Fruit fly (Drosophila melanogaster): ENCODE results near the gene CG32301.

CG32301 gene

dm6 chr3L:2243846-2244528, at the start of gene CG32301:
CG32301 (plus strand) TSS chr3L:2244478.
- TF ChIP-seq bab1 (GFP tag; optimal IDR thresholded peaks at IDR 0.05) (peak; percentile 71), CG5204 (GFP tag; optimal IDR thresholded peaks at IDR 0.05) (no peak), toe (GFP tag; optimal IDR thresholded peaks at IDR 0.05) (no peak), CG33017 (tag; optimal IDR thresholded peaks at IDR 0.05) (no peak)

dm6 chr3L:2196713-2197112, 47.6 kb upstream of the CG32301 start, which contains the start of gene CG8960:
CG8960 (plus strand) TSS chr3L:2197013.
- TF ChIP-seq tj (GFP tag; optimal IDR thresholded peaks at IDR 0.05), result no peak
- no peak for TF ChIP-seq Mnt (GFP tag; optimal IDR thresholded peaks at IDR 0.05)
- no peak for TF ChIP-seq bab1 (GFP tag; optimal IDR thresholded peaks at IDR 0.05)
- no peak for TF ChIP-seq pad (GFP tag; optimal IDR thresholded peaks at IDR 0.05)
- TF ChIP-seq CG33017 (tag; optimal IDR thresholded peaks at IDR 0.05), result no peak
- TF ChIP-seq toe (GFP tag; optimal IDR thresholded peaks at IDR 0.05), result no peak
- TF ChIP-seq Hr96 (GFP tag; optimal IDR thresholded peaks at IDR 0.05), result no peak
- TF ChIP-seq CG7045 (GFP tag; optimal IDR thresholded peaks at IDR 0.05), result no peak
- TF ChIP-seq CG11617 (GFP tag; optimal IDR thresholded peaks at IDR 0.05), result no peak
- TF ChIP-seq CG7101 (tag; optimal IDR thresholded peaks at IDR 0.05), result no peak
- TF ChIP-seq cic (GFP tag; optimal IDR thresholded peaks at IDR 0.05), result no peak
- no peak for TF ChIP-seq Crg-1 (GFP tag; optimal IDR thresholded peaks at IDR 0.05)
- no peak for TF ChIP-seq Clk (GFP tag; optimal IDR thresholded peaks at IDR 0.05)
- TF ChIP-seq kay (GFP tag; ENCODE audit: borderline replicate concordance), result no peak
- no peak for TF ChIP-seq CG5204 (GFP tag; optimal IDR thresholded peaks at IDR 0.05)
- no peak for TF ChIP-seq CG12768 (GFP tag; optimal IDR thresholded peaks at IDR 0.05)
- TF ChIP-seq CG1620 (GFP tag; optimal IDR thresholded peaks at IDR 0.05), result no peak
- no peak for TF ChIP-seq CG14711 (tag; optimal IDR thresholded peaks at IDR 0.05)
- TF ChIP-seq cnc (optimal IDR thresholded peaks at IDR 0.05), result no peak
- TF ChIP-seq ovo (GFP tag; optimal IDR thresholded peaks at IDR 0.05), result no peak

DNA sequence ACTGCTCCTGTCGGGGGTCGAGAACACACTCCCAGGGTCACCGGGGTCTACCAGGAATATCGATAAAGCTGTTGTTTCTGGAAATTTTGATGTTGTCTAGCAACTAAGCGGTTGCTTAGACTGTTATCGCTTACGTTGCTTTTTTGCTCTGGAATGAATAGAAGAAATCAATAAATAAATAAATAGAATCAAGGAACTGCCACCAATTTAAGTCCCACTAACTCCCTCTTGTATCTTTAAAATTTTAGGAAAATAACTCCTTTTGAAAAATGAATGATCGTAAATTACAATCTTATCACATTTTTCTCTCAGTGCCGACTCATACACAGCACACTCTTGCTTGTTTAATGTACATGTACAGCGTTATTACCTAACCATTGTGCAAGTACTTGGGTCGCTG, 31.9 kb upstream of the CG32301 start, which contains the start of gene CG15878:
Gene CG15878, minus strand, starts transcription at position 101 of the 400 bp plus-strand sequence.
- TF ChIP-seq CG33017 (tag; optimal IDR thresholded peaks at IDR 0.05), result no peak
- no peak for TF ChIP-seq toe (GFP tag; optimal IDR thresholded peaks at IDR 0.05)
- TF ChIP-seq pad (GFP tag; optimal IDR thresholded peaks at IDR 0.05), result no peak
- no peak for TF ChIP-seq CG14711 (tag; optimal IDR thresholded peaks at IDR 0.05)
- TF ChIP-seq cnc (optimal IDR thresholded peaks at IDR 0.05), result no peak
- no peak for TF ChIP-seq Hr96 (GFP tag; optimal IDR thresholded peaks at IDR 0.05)
- no peak for TF ChIP-seq tj (GFP tag; optimal IDR thresholded peaks at IDR 0.05)
- TF ChIP-seq CG12768 (GFP tag; optimal IDR thresholded peaks at IDR 0.05), result no peak
- no peak for TF ChIP-seq Mnt (GFP tag; optimal IDR thresholded peaks at IDR 0.05)
- TF ChIP-seq CG1620 (GFP tag; optimal IDR thresholded peaks at IDR 0.05), result no peak
- TF ChIP-seq CG7101 (tag; optimal IDR thresholded peaks at IDR 0.05), result no peak
- no peak for TF ChIP-seq bab1 (GFP tag; optimal IDR thresholded peaks at IDR 0.05)
- no peak for TF ChIP-seq cic (GFP tag; optimal IDR thresholded peaks at IDR 0.05)
- no peak for TF ChIP-seq kay (GFP tag; ENCODE audit: borderline replicate concordance)
- no peak for TF ChIP-seq CG11617 (GFP tag; optimal IDR thresholded peaks at IDR 0.05)
- no peak for TF ChIP-seq CG5204 (GFP tag; optimal IDR thresholded peaks at IDR 0.05)
- no peak for TF ChIP-seq Crg-1 (GFP tag; optimal IDR thresholded peaks at IDR 0.05)
- TF ChIP-seq CG7045 (GFP tag; optimal IDR thresholded peaks at IDR 0.05), result no peak
- no peak for TF ChIP-seq ovo (GFP tag; optimal IDR thresholded peaks at IDR 0.05)

- TF ChIP-seq pad (GFP tag; optimal IDR thresholded peaks at IDR 0.05) (peak; percentile 97), toe (GFP tag; optimal IDR thresholded peaks at IDR 0.05) (no peak)
Observed at dm6 chr3L:2228367-2229171, 15.7 kb upstream of the CG32301 start.

- TF ChIP-seq CG14711 (tag; optimal IDR thresholded peaks at IDR 0.05), result no peak
- no peak for TF ChIP-seq CG12768 (GFP tag; optimal IDR thresholded peaks at IDR 0.05)
- no peak for TF ChIP-seq CG1620 (GFP tag; optimal IDR thresholded peaks at IDR 0.05)
- no peak for TF ChIP-seq kay (GFP tag; ENCODE audit: borderline replicate concordance)
- no peak for TF ChIP-seq CG5204 (GFP tag; optimal IDR thresholded peaks at IDR 0.05)
- TF ChIP-seq tj (GFP tag; optimal IDR thresholded peaks at IDR 0.05), result no peak
- no peak for TF ChIP-seq CG11617 (GFP tag; optimal IDR thresholded peaks at IDR 0.05)
- no peak for TF ChIP-seq cnc (optimal IDR thresholded peaks at IDR 0.05)
- no peak for TF ChIP-seq toe (GFP tag; optimal IDR thresholded peaks at IDR 0.05)
Observed at dm6 chr3L:2229172-2229696, 15.0 kb upstream of the CG32301 start, which contains the start of gene Oseg2. Oseg2 (plus strand) TSS chr3L:2229646.

DNA sequence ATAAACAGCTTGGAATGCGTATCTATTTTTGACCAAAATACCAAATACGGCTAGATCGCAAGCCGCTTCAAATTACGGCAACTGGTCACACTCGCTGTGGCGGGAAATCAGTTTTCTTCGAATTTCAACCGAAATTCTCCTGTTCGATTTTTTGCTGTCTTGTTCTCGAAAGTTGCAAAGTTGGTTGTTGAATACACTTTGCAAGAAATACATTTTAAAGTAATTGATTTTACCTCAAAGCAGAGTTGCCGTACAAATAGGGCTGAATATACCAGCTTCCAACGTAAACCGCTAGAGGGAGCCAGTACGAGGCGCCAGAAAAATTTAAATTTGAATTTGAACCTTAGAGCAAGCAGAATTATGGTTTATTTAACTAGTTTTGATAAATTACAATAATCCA, 7.2 kb upstream of the CG32301 start, which contains the start of gene CG9018:
Gene CG9018, minus strand, starts transcription at position 43 of the 400 bp plus-strand sequence.
- TF ChIP-seq cnc (optimal IDR thresholded peaks at IDR 0.05) (no peak), bab1 (GFP tag; optimal IDR thresholded peaks at IDR 0.05) (peak; percentile 35)
